Worm (Caenorhabditis elegans) whole organism, young adult: ENCODE data around the gene arrd-24.
A peak's percentile ranks its signal among the peaks of the same experiment; 100 is the strongest.

Source experiments
- C06A6.2 ChIP-seq: fragments of 200-800 bp; sonication (Bioruptor generic); conservative IDR thresholded peaks from 2 replicates; pipeline ENCODE4 v1.3.6; 2022; ENCODE audit warnings: missing genetic modification characterization, missing compliant biosample characterization
- F49E8.2 ChIP-seq: sonication (generic microtip); optimal IDR thresholded peaks from 3 replicates; lab custom pipeline; 2017; ENCODE audit warnings: missing genetic modification characterization, mild to moderate bottlenecking, missing compliant biosample characterization, antibody characterized with exemption, moderate library complexity; ENCODE audit not compliant: insufficient read depth
- Y53F4B.3 ChIP-seq: fragments of 200-800 bp; sonication (Bioruptor generic); IDR thresholded peaks from 2 replicates; pipeline ENCODE4 v1.3.6; 2022; ENCODE audit warnings: missing genetic modification reagents, missing genetic modification characterization, missing compliant biosample characterization
- ZK185.1 ChIP-seq: sonication (generic microtip); optimal IDR thresholded peaks from 2 replicates; lab custom pipeline; 2016; ENCODE audit warnings: mild to moderate bottlenecking, missing genetic modification characterization, missing compliant biosample characterization; ENCODE audit not compliant: poor library complexity, severe bottlenecking
- ama-1 ChIP-seq, 3 experiments: fragments of 150-350 bp in 1 of 3; sonication (generic microtip) in 2 of 3; optimal IDR thresholded peaks; 2 replicates each; lab custom pipeline; 2014 to 2018; ENCODE audit warnings: missing biosample characterization in 2 of 3, missing genetic modification characterization in 2 of 3, missing genetic modification reagents in 2 of 3
- attf-6 ChIP-seq: fragments of 200-800 bp; sonication (Bioruptor generic); IDR thresholded peaks from 2 replicates; pipeline ENCODE4 v1.3.6; 2022; ENCODE audit warnings: missing genetic modification reagents, missing genetic modification characterization, missing compliant biosample characterization
- cebp-1 ChIP-seq, 2 experiments: fragments of 200-800 bp in 1 of 2; sonication (Bioruptor generic) in 1 of 2; sonication (generic microtip) in 1 of 2; IDR thresholded peaks in 1 of 2; optimal IDR thresholded peaks in 1 of 2; 2 replicates each; pipeline versions ENCODE4 v1.3.6 to Lab custom; 2017 to 2022; ENCODE audit warnings: missing compliant biosample characterization in 2 of 2, missing genetic modification characterization in 2 of 2, mild to moderate bottlenecking in 1 of 2, missing genetic modification reagents in 1 of 2, moderate library complexity in 1 of 2
- cebp-2 ChIP-seq: fragments of 200-800 bp; sonication (Bioruptor generic); IDR thresholded peaks from 2 replicates; pipeline ENCODE4 v1.3.6; 2022; ENCODE audit warnings: missing genetic modification characterization, missing compliant biosample characterization
- ceh-58 ChIP-seq: fragments of 200-800 bp; sonication (Bioruptor generic); IDR thresholded peaks from 2 replicates; pipeline ENCODE4 v1.3.6; 2022; ENCODE audit warnings: missing genetic modification characterization, missing compliant biosample characterization
- dox-1 ChIP-seq: fragments of 200-800 bp; sonication (Bioruptor generic); IDR thresholded peaks from 2 replicates; pipeline ENCODE4 v1.3.6; 2022; ENCODE audit warnings: missing genetic modification reagents, missing genetic modification characterization, missing compliant biosample characterization
- hmg-1.2 ChIP-seq: fragments of 200-800 bp; sonication (Bioruptor generic); IDR thresholded peaks from 2 replicates; pipeline ENCODE4 v1.3.6; 2022; ENCODE audit warnings: missing genetic modification reagents, missing genetic modification characterization, missing compliant biosample characterization
- hmg-20 ChIP-seq: fragments of 200-800 bp; sonication (Bioruptor generic); IDR thresholded peaks from 2 replicates; pipeline ENCODE4 v1.3.6; 2022; ENCODE audit warnings: missing genetic modification reagents, missing genetic modification characterization, missing compliant biosample characterization
- hrde-1 ChIP-seq: sonication (generic microtip); optimal IDR thresholded peaks from 2 replicates; lab custom pipeline; 2016; ENCODE audit warnings: missing genetic modification characterization, mild to moderate bottlenecking, missing compliant biosample characterization, moderate library complexity, missing genotype, missing genetic modification reagents, borderline replicate concordance
- lin-26 ChIP-seq: fragments of 200-800 bp; sonication (Bioruptor generic); IDR thresholded peaks from 2 replicates; pipeline ENCODE4 v1.3.6; 2022; ENCODE audit warnings: missing genetic modification reagents, missing genetic modification characterization, missing compliant biosample characterization
- lin-40 ChIP-seq: sonication (generic microtip); optimal IDR thresholded peaks from 2 replicates; lab custom pipeline; 2016; ENCODE audit warnings: missing genetic modification characterization, mild to moderate bottlenecking, missing compliant biosample characterization, missing genotype, missing genetic modification reagents
- lin-54 ChIP-seq: fragments of 200-800 bp; sonication (Bioruptor generic); optimal IDR thresholded peaks from 2 replicates; lab custom pipeline; 2018; ENCODE audit warnings: mild to moderate bottlenecking, missing genetic modification characterization, missing compliant biosample characterization
- nhr-179 ChIP-seq: sonication (generic microtip); optimal IDR thresholded peaks from 2 replicates; lab custom pipeline; 2016; ENCODE audit warnings: mild to moderate bottlenecking, missing genetic modification characterization, missing compliant biosample characterization
- nhr-80 ChIP-seq: sonication (generic microtip); optimal IDR thresholded peaks from 2 replicates; lab custom pipeline; 2016; ENCODE audit warnings: missing genetic modification characterization, missing compliant biosample characterization
- nhr-90 ChIP-seq: sonication (generic microtip); optimal IDR thresholded peaks from 2 replicates; lab custom pipeline; 2016; ENCODE audit warnings: missing genotype, mild to moderate bottlenecking, missing genetic modification characterization, missing compliant biosample characterization
- pbrm-1 ChIP-seq: fragments of 200-800 bp; sonication (Bioruptor generic); IDR thresholded peaks from 2 replicates; pipeline ENCODE4 v1.3.6; 2022; ENCODE audit warnings: missing genetic modification reagents, missing genetic modification characterization, missing compliant biosample characterization
- sdz-38 ChIP-seq: sonication (generic microtip); optimal IDR thresholded peaks from 2 replicates; lab custom pipeline; 2016; ENCODE audit warnings: missing genotype, missing genetic modification characterization, missing compliant biosample characterization
- snpc-1.3 ChIP-seq: sonication (generic microtip); optimal IDR thresholded peaks from 2 replicates; lab custom pipeline; 2017; ENCODE audit warnings: missing genetic modification characterization, mild to moderate bottlenecking, missing compliant biosample characterization, antibody characterized with exemption, moderate library complexity, missing genotype, missing genetic modification reagents; ENCODE audit not compliant: insufficient read depth
- snpc-3.4 ChIP-seq: sonication (generic microtip); optimal IDR thresholded peaks from 2 replicates; lab custom pipeline; 2017; ENCODE audit warnings: missing genetic modification characterization, mild to moderate bottlenecking, missing compliant biosample characterization, antibody characterized with exemption, moderate library complexity, missing genotype, missing genetic modification reagents
- snpc-4 ChIP-seq, 5 experiments: fragments of 150-350 bp in 1 of 5; sonication (generic microtip) in 4 of 5; optimal IDR thresholded peaks; 2 replicates each; lab custom pipeline; 2014 to 2018; ENCODE audit warnings: missing genetic modification characterization in 5 of 5, missing biosample characterization in 3 of 5, antibody characterized with exemption in 2 of 5, mild to moderate bottlenecking in 2 of 5, missing compliant biosample characterization in 2 of 5, missing genotype in 2 of 5, moderate library complexity in 2 of 5, missing genetic modification reagents in 1 of 5
- somi-1 ChIP-seq: fragments of 200-800 bp; sonication (Bioruptor generic); optimal IDR thresholded peaks from 2 replicates; lab custom pipeline; 2018; ENCODE audit warnings: mild to moderate bottlenecking, missing genetic modification characterization, missing compliant biosample characterization
- sptf-2 ChIP-seq: fragments of 200-800 bp; sonication (Bioruptor generic); optimal IDR thresholded peaks from 2 replicates; lab custom pipeline; 2018; ENCODE audit warnings: mild to moderate bottlenecking, missing genetic modification characterization, missing compliant biosample characterization
- tbx-9 ChIP-seq: sonication (generic microtip); optimal IDR thresholded peaks from 2 replicates; lab custom pipeline; 2016; ENCODE audit warnings: borderline replicate concordance, missing genetic modification characterization, inconsistent platforms, missing compliant biosample characterization
- tlf-1 ChIP-seq: fragments of 200-800 bp; sonication (Bioruptor generic); optimal IDR thresholded peaks from 2 replicates; lab custom pipeline; 2018; ENCODE audit warnings: mild to moderate bottlenecking, missing genetic modification characterization, missing compliant biosample characterization
- unc-130 ChIP-seq: sonication (generic microtip); optimal IDR thresholded peaks from 2 replicates; lab custom pipeline; 2016; ENCODE audit warnings: missing genetic modification reagents, missing genetic modification characterization, missing compliant biosample characterization

arrd-24 gene

ce11 chrX:13941296-13941695 is 39.0 kb downstream of the arrd-24 start:
- no peak for TF ChIP-seq pbrm-1 (GFP tag; lab: Robert Waterston, UW)
- no peak for TF ChIP-seq lin-26
- peak; percentile 36 for TF ChIP-seq ama-1 (optimal IDR thresholded peaks at IDR 0.05; lab: Kevin White, UChicago)
- no peak for TF ChIP-seq ama-1 (GFP tag; optimal IDR thresholded peaks at IDR 0.05; lab: Kevin White, UChicago)

- TF ChIP-seq sptf-2 (GFP tag; lab: Kevin White, UChicago), result no peak
- TF ChIP-seq nhr-90 (tag; lab: Kevin White, UChicago), result no peak
- TF ChIP-seq tlf-1 (GFP tag; lab: Kevin White, UChicago), result no peak
- 0 out of 2 replicates have a peak, but pooled peaks have one; percentile 44 for TF ChIP-seq ceh-58
- no peak for TF ChIP-seq snpc-3.4 (tag; lab: Kevin White, UChicago)
Observed at ce11 chrX:13940287-13940686, 40.0 kb downstream of the arrd-24 start.

- no peak for TF ChIP-seq hrde-1
- no peak for TF ChIP-seq lin-54
- no peak for TF ChIP-seq cebp-1 (GFP tag; IDR thresholded peaks at IDR 0.05; lab: Robert Waterston, UW)
- TF ChIP-seq cebp-1 (tag; optimal IDR thresholded peaks at IDR 0.05; lab: Kevin White, UChicago), result no peak
- TF ChIP-seq, all 124 proteins: peak for 0
Observed at ce11 chrX:13939388-13939787, 40.9 kb downstream of the arrd-24 start.

- no peak for TF ChIP-seq nhr-90 (tag; lab: Kevin White, UChicago)
- no peak for TF ChIP-seq F49E8.2 (tag; lab: Kevin White, UChicago)
- no peak for TF ChIP-seq hmg-1.2
- no peak for TF ChIP-seq somi-1 (GFP tag; lab: Kevin White, UChicago)
- no peak for TF ChIP-seq unc-130
- TF ChIP-seq lin-40 (tag; lab: Kevin White, UChicago), result no peak
- no peak for TF ChIP-seq nhr-80
- TF ChIP-seq sdz-38 (tag; lab: Kevin White, UChicago), result no peak
- no peak for TF ChIP-seq attf-6
- no peak for TF ChIP-seq snpc-1.3 (tag; lab: Kevin White, UChicago)
- TF ChIP-seq cebp-2 (GFP tag; lab: Robert Waterston, UW), result no peak
- TF ChIP-seq Y53F4B.3 (GFP tag; lab: Robert Waterston, UW), result no peak
- no peak for TF ChIP-seq snpc-4 (GFP tag; optimal IDR thresholded peaks at IDR 0.05; lab: Kevin White, UChicago)
- no peak for TF ChIP-seq snpc-4 (tag; optimal IDR thresholded peaks at IDR 0.05; lab: Kevin White, UChicago)
- no peak for TF ChIP-seq dox-1
Observed at ce11 chrX:13937910-13938309, 42.4 kb downstream of the arrd-24 start.

ce11 chrX:13937350-13937749 is 43.0 kb downstream of the arrd-24 start:
- TF ChIP-seq tbx-9, result no peak
- no peak for TF ChIP-seq hmg-20 (GFP tag; lab: Robert Waterston, UW)
- no peak for TF ChIP-seq C06A6.2 (GFP tag; lab: Robert Waterston, UW)
- TF ChIP-seq ZK185.1 (tag; lab: Kevin White, UChicago), result no peak
- TF ChIP-seq nhr-80, result peak; percentile 35
- no peak for TF ChIP-seq F49E8.2 (tag; lab: Kevin White, UChicago)
- no peak for TF ChIP-seq nhr-179 (tag; lab: Kevin White, UChicago)
- TF ChIP-seq, all 124 proteins: peak for 1
